Worm (Caenorhabditis elegans) whole organism, midembryonic: ENCODE data around the gene M176.4.

Source experiments
- flt-1 ChIP-seq: fragments of 200-800 bp; sonication (Bioruptor generic); IDR thresholded peaks from 2 replicates; pipeline ENCODE4 v1.3.6; 2022; ENCODE audit warnings: missing genetic modification characterization, missing compliant biosample characterization
- ref-1 ChIP-seq: fragments of 200-800 bp; sonication (Bioruptor generic); conservative IDR thresholded peaks from 2 replicates; pipeline ENCODE4 v1.3.6; 2022; ENCODE audit warnings: missing genetic modification reagents, missing genetic modification characterization, missing compliant biosample characterization

ce11 chrII:9447965-9448364 lies 29.8 kb downstream of the M176.4 start, which contains the start of gene chil-18:
- no peak for TF ChIP-seq flt-1 (GFP tag; lab: Robert Waterston, UW)
- no peak for TF ChIP-seq ref-1 (GFP tag; lab: Robert Waterston, UW)
